Fruit fly (Drosophila melanogaster): ENCODE results near the gene CG12483.

- TF ChIP-seq Mio (GFP tag; optimal IDR thresholded peaks at IDR 0.05): no peak
- no peak for TF ChIP-seq fru (GFP tag; optimal IDR thresholded peaks at IDR 0.05)
- no peak for TF ChIP-seq h (GFP tag; optimal IDR thresholded peaks at IDR 0.05)
- TF ChIP-seq sv (GFP tag; optimal IDR thresholded peaks at IDR 0.05): no peak
- TF ChIP-seq psq (GFP tag; optimal IDR thresholded peaks at IDR 0.05): no peak
- no peak for TF ChIP-seq CG32264 (GFP tag; optimal IDR thresholded peaks at IDR 0.05)
- no peak for TF ChIP-seq sage (GFP tag; optimal IDR thresholded peaks at IDR 0.05)
These were observed 25.8 kb upstream of the CG12483 start for dm6 chr3L:123784-124479.

Measured in whole organism, wandering third instar larva.